Worm (Caenorhabditis elegans): ENCODE measurements around the gene K09E9.7.

DNA sequence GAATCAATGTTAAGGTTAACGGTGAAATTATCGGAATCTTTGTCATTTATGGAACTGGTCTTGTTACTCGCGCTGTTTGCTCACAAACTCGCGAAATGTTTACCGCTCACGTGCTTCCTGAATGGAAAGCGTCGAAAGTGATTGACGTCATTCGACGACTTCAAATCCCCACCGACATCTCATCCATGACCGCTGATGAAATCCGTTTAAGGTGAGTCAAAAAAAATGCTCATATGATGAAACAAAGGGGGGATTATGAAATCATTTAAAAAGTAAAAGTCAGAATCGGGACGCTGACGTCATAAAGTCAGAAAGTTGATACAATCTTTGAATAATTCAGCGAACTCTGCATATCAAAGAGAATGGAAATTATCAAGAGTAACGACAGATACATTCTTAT is 32.1 kb upstream of the K09E9.7 start:
- TF ChIP-seq lsy-2 (tag; optimal IDR thresholded peaks at IDR 0.05) = peak in 1 of 2 experiments; percentile 33
- TF ChIP-seq unc-130 (tag; optimal IDR thresholded peaks at IDR 0.05) = no peak
- no peak for TF ChIP-seq elt-3 (tag; optimal IDR thresholded peaks at IDR 0.05)
- TF ChIP-seq fkh-8 (tag; optimal IDR thresholded peaks at IDR 0.05) = peak; percentile 83
- no peak for TF ChIP-seq nhr-12 (tag; optimal IDR thresholded peaks at IDR 0.05)
- TF ChIP-seq mef-2 (tag; optimal IDR thresholded peaks at IDR 0.05) = no peak

All from whole organism, L1 larva.